Fruit fly (Drosophila melanogaster) S2 (cell line): ENCODE measurements around the gene CG6230.
A peak's percentile ranks its signal among the peaks of the same experiment; 100 is the strongest.

Experiments used
- CG8478 ChIP-seq: fragments of >200 bp; optimal IDR thresholded peaks from 2 replicates; lab custom pipeline; 2018
- CTCF ChIP-seq, 2 experiments: fragments of >200 bp; optimal IDR thresholded peaks; 2 replicates each; lab custom pipeline; 2018

The CG6230 gene

DNA sequence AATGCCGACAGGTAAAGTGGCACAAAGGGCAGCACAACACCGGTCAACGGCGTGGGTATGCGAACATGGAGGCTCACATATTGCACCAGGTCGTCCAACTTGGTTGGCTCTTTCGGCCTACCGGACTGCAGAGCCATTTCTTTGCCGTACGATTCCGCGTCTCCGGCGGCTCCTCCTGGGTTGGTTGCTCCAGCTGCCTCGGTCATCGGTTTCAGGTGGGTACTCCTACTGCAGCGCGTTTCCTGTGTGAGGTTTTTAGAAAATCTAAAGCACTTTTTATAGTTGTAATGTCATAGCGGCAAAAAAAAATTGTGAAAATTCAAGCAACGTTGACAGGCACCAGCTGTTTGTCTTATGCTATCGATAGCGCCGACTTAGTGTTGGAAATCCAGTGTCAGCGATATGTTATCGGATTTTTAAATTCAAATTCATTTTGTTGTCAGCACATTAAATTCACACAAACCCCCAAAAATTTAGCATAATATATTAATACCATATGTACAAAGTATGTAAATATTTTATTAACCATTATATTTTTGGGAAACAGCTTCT is at the start of gene CG6230:
Gene CG6230 (minus strand): TSS at position 354 of the 552 bp plus-strand sequence.
- TF ChIP-seq CG8478 (lab: Kevin White, UChicago), result no peak
- no peak for TF ChIP-seq CTCF (optimal IDR thresholded peaks at IDR 0.05; lab: Kevin White, UChicago)

DNA sequence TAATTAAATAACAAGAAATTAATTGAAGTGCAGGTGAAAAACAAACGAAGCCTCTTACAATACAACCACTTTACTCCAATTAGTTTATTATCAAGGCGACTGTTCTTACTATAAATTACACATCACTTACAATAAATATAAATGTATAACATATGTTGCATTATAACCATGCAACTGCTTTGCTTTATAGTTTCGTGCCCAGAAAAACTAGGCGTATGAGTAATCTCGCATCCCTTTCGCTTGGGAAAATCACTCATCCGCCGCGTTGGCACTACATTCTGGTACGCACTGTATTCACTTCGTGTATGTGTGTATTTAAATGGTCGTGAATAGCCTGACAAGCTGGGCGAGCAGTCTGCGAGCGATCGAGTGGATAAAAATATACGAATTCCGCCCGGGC is 49.8 kb upstream of the CG6230 start:
- no peak for TF ChIP-seq CTCF (optimal IDR thresholded peaks at IDR 0.05; lab: Kevin White, UChicago)
- TF ChIP-seq CG8478 (lab: Kevin White, UChicago), result no peak

DNA sequence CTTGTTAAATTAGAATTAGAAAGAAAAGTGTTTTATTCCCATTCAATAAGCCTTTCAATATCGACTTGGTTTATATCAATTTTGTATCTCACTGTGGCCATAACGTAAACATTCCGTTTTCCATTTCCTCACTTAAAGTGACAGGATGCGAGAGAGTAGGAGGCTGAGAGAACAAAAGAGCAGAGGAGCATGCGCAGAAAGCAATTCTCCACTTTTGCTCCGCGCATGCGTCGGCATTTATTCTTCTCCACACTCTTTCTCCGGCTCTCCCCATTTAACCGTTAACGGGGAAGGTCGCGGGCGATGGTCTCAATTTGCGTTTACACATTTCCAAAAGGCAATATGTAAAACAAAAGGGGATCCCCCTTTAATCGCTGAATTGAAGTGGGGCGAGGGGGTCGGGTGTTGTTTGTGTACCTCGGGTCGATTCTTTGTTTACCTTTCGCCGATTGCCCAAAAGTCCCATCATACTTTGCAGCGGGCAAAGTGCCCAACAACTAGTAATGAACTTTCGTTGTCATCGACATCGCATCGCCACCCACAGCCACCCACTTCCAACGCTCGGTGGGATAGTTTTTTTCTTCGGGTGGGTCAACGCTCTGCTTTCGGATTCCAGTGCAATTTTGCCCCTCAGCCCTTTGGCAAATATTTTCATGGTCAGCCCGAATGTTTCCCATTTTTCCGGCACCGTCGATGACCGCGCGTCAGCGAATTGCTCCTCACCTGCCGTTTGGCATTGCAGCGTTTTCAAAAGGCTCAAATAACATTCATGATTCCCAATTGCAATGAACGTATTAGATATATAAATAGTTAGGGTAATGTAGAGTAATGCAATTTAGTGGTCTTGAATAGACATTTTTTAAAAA is 48.8 kb upstream of the CG6230 start:
- TF ChIP-seq CTCF (optimal IDR thresholded peaks at IDR 0.05; lab: Kevin White, UChicago) (no peak), CG8478 (lab: Kevin White, UChicago) (no peak)

DNA sequence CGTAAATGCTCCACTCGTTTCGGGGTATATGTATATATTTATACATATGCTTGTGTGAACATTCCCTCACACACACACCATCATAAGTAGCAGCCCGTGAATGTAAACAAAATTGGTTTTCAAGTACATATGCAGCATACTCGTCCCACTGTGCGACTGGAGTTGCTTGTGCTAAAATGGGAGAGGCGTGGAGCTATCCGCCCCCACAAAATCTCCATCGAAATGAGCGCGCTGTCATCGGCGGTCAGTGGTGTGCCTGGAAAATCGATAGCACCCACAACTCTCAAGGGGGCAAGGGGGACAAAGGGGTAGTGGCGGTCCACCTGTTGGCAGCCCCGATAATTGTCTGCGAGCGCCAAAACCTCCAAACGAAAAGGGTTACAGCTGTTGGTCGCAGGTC is 47.9 kb upstream of the CG6230 start:
- TF ChIP-seq CTCF (optimal IDR thresholded peaks at IDR 0.05; lab: Kevin White, UChicago), result no peak
- TF ChIP-seq CG8478 (lab: Kevin White, UChicago), result no peak

DNA sequence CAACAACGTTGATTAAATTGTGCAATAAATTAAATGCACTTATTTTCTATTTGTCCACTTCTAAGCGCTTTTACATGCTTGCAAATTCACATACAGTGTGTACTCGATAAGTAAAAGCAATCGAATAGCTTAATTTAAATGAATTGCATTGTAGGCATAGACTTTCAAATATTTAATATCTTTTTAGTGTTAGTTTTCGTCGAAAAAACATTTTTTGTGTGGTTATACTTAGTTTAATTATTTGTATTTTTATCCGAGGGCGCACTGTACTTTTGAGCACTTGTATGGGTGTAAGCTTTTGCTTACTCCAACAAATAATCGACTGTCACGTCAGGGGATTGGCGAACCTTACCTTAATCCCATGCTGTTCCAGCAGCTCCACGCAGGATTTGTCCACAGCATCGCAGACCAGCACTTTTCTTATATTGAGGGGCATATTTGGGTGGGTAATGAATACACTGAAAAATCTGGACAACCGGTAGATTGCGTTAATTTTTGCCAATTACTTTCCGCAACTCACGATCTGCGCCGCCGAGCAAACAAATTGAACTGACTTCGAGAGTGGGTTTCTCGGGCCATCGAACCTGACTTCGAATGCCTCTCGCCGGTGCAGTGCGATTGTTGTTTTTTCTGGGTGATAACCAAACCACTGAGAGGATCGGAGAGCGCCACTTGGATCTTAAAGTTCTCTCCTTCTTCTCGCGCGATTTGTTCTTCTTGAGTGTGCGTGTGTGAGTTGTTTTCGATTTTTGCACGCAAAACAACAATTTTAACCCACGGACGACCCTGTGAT is 35.2 kb upstream of the CG6230 start, which contains the start of gene CG6287:
Gene CG6287 (minus strand): TSS at position 556 of the 793 bp plus-strand sequence.
- TF ChIP-seq CG8478 (lab: Kevin White, UChicago), result no peak
- TF ChIP-seq CTCF (optimal IDR thresholded peaks at IDR 0.05; lab: Kevin White, UChicago), result peak in 1 of 2 experiments; percentile 17

DNA sequence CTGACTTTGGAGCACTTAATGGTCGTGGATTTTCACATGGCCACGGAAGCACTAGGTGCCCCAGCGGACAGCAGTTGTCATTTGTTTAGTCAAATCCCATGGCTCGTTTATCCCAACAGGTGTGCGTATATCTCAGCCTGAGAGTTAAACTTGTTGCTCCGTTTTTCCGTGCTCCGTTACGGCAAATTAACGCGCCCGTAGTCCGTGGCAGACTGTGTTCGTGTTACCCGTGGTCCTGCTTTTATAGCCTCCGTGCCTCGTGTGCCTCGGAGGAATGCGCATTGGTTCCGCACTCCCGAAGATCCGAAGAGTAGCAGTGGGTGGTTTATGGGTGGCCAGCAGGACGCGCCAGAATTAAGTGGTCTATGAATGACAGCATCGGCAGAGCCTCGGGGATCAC is 28.9 kb upstream of the CG6230 start, which contains the start of gene Gyc32E:
Gene Gyc32E (minus strand): TSS at position 133 of the 400 bp plus-strand sequence.
- TF ChIP-seq CG8478 (lab: Kevin White, UChicago) (no peak), CTCF (optimal IDR thresholded peaks at IDR 0.05; lab: Kevin White, UChicago) (no peak)

DNA sequence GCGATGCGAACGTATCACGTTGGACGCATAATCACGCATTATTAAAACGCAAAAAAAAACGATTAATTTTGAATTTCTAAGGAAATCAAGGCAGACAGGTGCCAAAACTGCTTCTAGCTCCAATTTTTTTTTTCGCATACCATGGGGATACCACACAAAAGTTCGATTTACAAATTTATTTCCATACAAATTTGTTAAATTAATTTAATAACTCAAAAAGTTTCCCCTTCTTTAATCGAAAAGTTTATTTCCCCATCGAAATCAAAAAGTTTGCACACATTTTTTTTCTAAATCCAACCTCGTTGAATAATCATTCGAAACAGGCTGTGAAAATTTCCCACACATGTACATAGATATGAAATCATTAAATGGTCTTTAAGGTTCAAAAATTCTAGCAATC is 25.2 kb upstream of the CG6230 start, which contains the start of gene CG31867:
Gene CG31867 (minus strand): TSS at position 101 of the 400 bp plus-strand sequence.
- TF ChIP-seq CTCF (optimal IDR thresholded peaks at IDR 0.05; lab: Kevin White, UChicago) (no peak), CG8478 (lab: Kevin White, UChicago) (no peak)

DNA sequence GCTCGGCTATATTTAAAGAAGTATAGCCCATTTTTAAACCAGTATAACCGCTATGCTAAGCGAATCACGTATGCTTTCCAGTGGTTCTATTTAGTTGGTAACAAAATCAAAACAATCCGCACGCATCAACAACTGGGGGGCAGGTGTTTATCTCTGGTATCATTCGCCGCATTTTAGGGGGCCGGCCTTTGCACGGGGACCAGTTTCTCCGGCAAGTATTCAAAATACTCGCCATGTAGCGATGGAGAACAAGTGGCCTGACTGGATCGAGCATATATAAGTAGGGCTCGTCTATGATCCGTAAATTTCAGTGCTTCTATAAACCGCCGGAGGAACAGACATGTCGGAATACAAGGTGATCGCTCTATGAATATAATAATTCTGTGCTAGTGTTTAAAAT is 16.0 kb upstream of the CG6230 start, which contains the start of gene hgo:
Gene hgo (plus strand): TSS at position 301 of the 400 bp plus-strand sequence.
- no peak for TF ChIP-seq CG8478 (lab: Kevin White, UChicago)
- no peak for TF ChIP-seq CTCF (optimal IDR thresholded peaks at IDR 0.05; lab: Kevin White, UChicago)

DNA sequence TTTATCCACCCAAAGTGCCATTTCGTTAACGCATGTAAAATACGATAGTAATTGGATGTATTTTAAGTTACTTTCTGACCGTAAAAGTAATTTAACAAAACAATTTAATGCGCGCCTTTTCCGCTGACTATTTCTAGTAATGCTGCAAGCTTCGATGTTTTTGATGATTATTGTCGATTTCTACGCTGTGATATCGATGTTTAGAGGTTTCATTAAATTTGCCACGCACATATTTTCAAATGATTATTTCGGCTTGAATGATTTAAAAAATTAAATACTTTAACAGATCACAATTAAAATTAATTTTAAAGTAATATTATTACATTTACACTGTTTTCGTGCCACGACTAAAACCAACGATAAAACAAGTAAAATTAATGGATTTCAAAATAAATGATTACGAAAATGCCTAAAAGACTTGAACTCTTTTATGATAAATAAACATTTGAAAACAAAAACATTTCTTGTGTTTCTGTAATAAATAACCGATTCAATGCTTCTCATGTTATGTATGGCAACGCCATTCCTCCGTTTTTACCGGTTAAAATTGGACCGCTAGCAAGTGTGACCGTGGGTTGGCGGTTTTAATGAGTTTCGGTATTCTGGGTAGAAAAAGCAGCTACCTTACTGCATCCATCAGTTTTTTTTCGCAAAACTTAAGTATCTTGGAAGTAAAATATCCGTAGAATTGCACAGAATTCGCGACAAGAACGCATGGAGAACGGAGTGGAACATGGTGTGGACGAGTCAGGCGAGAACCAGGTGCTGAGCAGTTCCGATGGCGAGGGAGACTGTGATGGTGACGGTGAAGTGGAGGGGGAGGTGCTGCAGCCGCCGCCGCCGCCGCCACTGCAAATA is 10.3 kb upstream of the CG6230 start, which contains the start of the genes RfC38 and CG4751:
Gene RfC38 (minus strand): TSS at position 495 of the 858 bp plus-strand sequence.
Gene CG4751 (plus strand): TSS at position 587 of the 858 bp plus-strand sequence.
- TF ChIP-seq CG8478 (lab: Kevin White, UChicago), result no peak
- TF ChIP-seq CTCF (optimal IDR thresholded peaks at IDR 0.05; lab: Kevin White, UChicago), result no peak

DNA sequence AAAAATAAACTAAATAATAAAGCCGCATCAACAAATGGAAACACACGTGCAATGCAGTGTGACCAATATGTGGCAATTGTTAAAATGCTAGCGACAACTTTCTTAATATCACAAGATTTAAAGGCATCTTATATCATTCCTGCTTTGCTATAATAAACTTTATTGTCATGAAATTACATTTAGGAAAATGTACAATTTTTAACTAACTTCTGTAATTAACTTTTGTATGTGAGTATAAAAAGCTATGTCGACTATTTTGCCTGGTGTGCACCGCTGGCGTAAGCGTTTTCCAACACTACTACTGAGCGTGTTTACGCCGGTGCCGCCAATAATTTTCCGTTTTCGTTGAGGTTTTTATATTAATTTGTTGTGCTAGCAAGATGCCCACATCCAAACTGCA is 3.4 kb upstream of the CG6230 start, which contains the start of the genes Csl4 and Nup160:
Gene Csl4 (minus strand): TSS at position 69 of the 400 bp plus-strand sequence.
Gene Nup160 (plus strand): TSS at position 279 of the 400 bp plus-strand sequence.
- no peak for TF ChIP-seq CG8478 (lab: Kevin White, UChicago)
- no peak for TF ChIP-seq CTCF (optimal IDR thresholded peaks at IDR 0.05; lab: Kevin White, UChicago)

DNA sequence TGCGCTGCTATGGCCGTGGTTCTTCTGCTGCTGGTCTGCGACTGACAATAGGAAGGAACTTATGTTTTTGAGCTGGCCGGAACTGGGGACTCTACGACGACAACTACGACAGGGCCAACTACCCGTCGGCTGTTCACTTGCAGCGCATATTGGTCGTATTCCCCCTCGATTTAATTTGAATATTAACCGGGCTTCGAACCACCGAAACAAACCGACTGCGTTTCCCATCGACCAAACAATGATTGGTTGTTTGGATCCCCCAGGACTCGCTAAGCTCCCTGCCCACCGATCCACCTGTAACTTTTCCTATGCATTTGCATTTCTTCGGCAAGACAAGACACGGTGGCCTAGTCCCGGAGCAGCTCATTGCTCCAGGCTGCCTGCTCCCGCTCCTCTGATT is 1.5 kb upstream of the CG6230 start, which contains the start of gene Dnaaf4:
Gene Dnaaf4 (minus strand): TSS at position 101 of the 400 bp plus-strand sequence.
- TF ChIP-seq CG8478 (lab: Kevin White, UChicago), result no peak
- no peak for TF ChIP-seq CTCF (optimal IDR thresholded peaks at IDR 0.05; lab: Kevin White, UChicago)

DNA sequence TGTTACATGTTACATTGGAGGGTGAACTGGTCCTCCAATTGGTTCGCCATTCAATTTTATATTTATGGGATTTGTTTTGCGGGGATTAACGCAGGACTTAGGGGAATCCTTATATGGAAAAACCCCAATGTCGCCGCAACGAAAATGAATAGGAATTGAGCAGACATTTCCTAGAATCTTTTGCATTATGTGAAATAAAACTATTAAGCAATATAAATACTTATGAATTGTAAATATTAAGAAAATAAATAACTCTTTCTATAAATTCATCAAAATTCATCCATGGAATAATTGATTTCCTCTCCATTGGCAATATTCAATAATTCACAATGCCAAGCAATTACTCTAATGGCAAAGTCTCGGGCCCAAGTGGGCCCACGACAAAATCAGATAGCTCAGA is 6.4 kb downstream of the CG6230 start, which contains the start of gene Gr32a:
Gene Gr32a (plus strand): TSS at position 301 of the 400 bp plus-strand sequence.
- TF ChIP-seq CG8478 (lab: Kevin White, UChicago), result no peak
- no peak for TF ChIP-seq CTCF (optimal IDR thresholded peaks at IDR 0.05; lab: Kevin White, UChicago)

DNA sequence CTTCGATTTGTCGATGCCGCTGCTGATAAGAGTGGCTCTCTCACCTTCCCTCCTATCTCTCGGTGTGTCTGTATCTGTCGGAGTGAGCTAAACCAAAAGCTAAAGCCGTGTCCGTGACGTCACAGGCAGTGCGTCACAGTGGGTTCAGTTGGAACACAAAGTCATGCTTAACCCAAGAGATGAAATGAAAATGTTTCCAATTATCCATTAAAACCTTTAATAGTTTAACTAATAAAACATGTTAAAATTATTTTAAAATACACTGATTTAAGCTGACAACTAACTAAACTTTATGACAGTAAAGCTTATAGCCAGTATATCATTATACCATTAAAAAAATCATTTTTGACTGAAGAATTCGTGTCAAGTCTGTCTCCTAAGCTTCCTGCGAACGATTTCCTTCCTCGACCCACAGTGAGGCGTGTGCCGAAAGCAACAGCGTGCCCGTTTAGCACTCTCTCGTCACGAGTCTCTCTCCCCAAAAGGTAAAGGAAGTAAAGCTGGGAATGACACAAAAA is 7.0 kb downstream of the CG6230 start, which contains the start of gene Idua:
Gene Idua (minus strand): TSS at position 51 of the 518 bp plus-strand sequence.
- TF ChIP-seq CG8478 (lab: Kevin White, UChicago), result no peak
- TF ChIP-seq CTCF (optimal IDR thresholded peaks at IDR 0.05; lab: Kevin White, UChicago), result no peak
